Fruit fly (Drosophila melanogaster): ENCODE measurements around the gene Ski6.

Ski6 gene

dm6 chr2L:13203437-13204137 lies 18.6 kb downstream of the Ski6 start, which contains the start of gene Pect:
Pect (plus strand) TSS chr2L:13203762.
- TF ChIP-seq Dll (GFP tag; IDR thresholded peaks at IDR 0.05; ENCODE audit: partially characterized antibody) (peak; percentile 62; the same call in 2 of the 4 replicates), NK7.1 (GFP tag; optimal IDR thresholded peaks at IDR 0.05) (no peak), dysf (GFP tag; IDR thresholded peaks at IDR 0.05) (0 out of 3 replicates have a peak, but pooled peaks have one; percentile 2), Tbp (GFP tag; optimal IDR thresholded peaks at IDR 0.05) (no peak), Dip3 (GFP tag; optimal IDR thresholded peaks at IDR 0.05) (no peak), mam (GFP tag; optimal IDR thresholded peaks at IDR 0.05) (no peak), B-H2 (GFP tag; optimal IDR thresholded peaks at IDR 0.05) (no peak), stwl (tag; optimal IDR thresholded peaks at IDR 0.05) (peak; percentile 9), CG11696 (GFP tag; IDR thresholded peaks at IDR 0.05) (no peak), Doc3 (GFP tag; IDR thresholded peaks at IDR 0.05; ENCODE audit: partially characterized antibody) (0 out of 3 replicates have a peak, but pooled peaks have one; percentile 36), ro (GFP tag; IDR thresholded peaks at IDR 0.05) (no peak), CG6813 (GFP tag; optimal IDR thresholded peaks at IDR 0.05) (no peak), Trl (optimal IDR thresholded peaks at IDR 0.05) (peak in 1 of 2 experiments; percentile 66), Trl (GFP tag; optimal IDR thresholded peaks at IDR 0.05) (no peak), nerfin-2 (GFP tag; IDR thresholded peaks at IDR 0.05; ENCODE audit: partially characterized antibody) (no peak; the same call in 1 of the 2 replicates), dmrt11E (tag; optimal IDR thresholded peaks at IDR 0.05) (peak; percentile 37), schlank (tag; optimal IDR thresholded peaks at IDR 0.05) (peak; percentile 16), CG4854 (GFP tag; optimal IDR thresholded peaks at IDR 0.05) (no peak), disco-r (GFP tag; optimal IDR thresholded peaks at IDR 0.05) (no peak), Eip74EF (GFP tag; optimal IDR thresholded peaks at IDR 0.05) (no peak), CG6689 (GFP tag; IDR thresholded peaks at IDR 0.05) (no peak; the same call in 1 of the 2 replicates), prd (optimal IDR thresholded peaks at IDR 0.05) (no peak), prd (GFP tag; IDR thresholded peaks at IDR 0.05) (no peak), YL-1 (GFP tag; optimal IDR thresholded peaks at IDR 0.05) (no peak), CG32772 (GFP tag; IDR thresholded peaks at IDR 0.05) (no peak), HLH4C (GFP tag; IDR thresholded peaks at IDR 0.05; ENCODE audit: partially characterized antibody) (no peak; the same call in 2 of the 3 replicates), ac (GFP tag; optimal IDR thresholded peaks at IDR 0.05) (no peak), wor (GFP tag; IDR thresholded peaks at IDR 0.05) (no peak), abd-A (tag; optimal IDR thresholded peaks at IDR 0.05) (no peak), Lim3 (GFP tag; IDR thresholded peaks at IDR 0.05) (no peak), CG8281 (tag; optimal IDR thresholded peaks at IDR 0.05) (no peak), MBD-R2 (GFP tag; IDR thresholded peaks at IDR 0.05) (0 out of 2 replicates have a peak, but pooled peaks have one; percentile 12), eyg (GFP tag; optimal IDR thresholded peaks at IDR 0.05) (no peak), Stat92E (GFP tag; optimal IDR thresholded peaks at IDR 0.05) (peak in 1 of 3 experiments; percentile 41), crc (GFP tag; optimal IDR thresholded peaks at IDR 0.05) (no peak), CG18619 (GFP tag; optimal IDR thresholded peaks at IDR 0.05) (no peak), cad (GFP tag; optimal IDR thresholded peaks at IDR 0.05) (no peak), danr (GFP tag; IDR thresholded peaks at IDR 0.05) (no peak), croc (GFP tag; conservative IDR thresholded peaks at IDR 0.05) (no peak), ATbp (GFP tag; optimal IDR thresholded peaks at IDR 0.05) (no peak), CG5245 (GFP tag; optimal IDR thresholded peaks at IDR 0.05) (no peak), Ets97D (GFP tag; optimal IDR thresholded peaks at IDR 0.05) (no peak), CG4282 (GFP tag; optimal IDR thresholded peaks at IDR 0.05) (no peak), CG12236 (GFP tag; optimal IDR thresholded peaks at IDR 0.05) (no peak), CG14441 (GFP tag; IDR thresholded peaks at IDR 0.05) (no peak), CG12219 (GFP tag; optimal IDR thresholded peaks at IDR 0.05) (no peak), NC2α (GFP tag; optimal IDR thresholded peaks at IDR 0.05) (peak; percentile 8), CG9215 (GFP tag; IDR thresholded peaks at IDR 0.05) (no peak), CG13123 (GFP tag; optimal IDR thresholded peaks at IDR 0.05) (no peak), yki (optimal IDR thresholded peaks at IDR 0.05) (no peak), BtbVII (GFP tag; optimal IDR thresholded peaks at IDR 0.05) (peak; percentile 4)

Data from whole organism, embryonic.